Worm (Caenorhabditis elegans): ENCODE measurements around the gene C01G10.15.

C01G10.15 gene

ce11 chrV:15072738-15073137 is 14.4 kb downstream of the C01G10.15 start:
- TF ChIP-seq ceh-40 (GFP tag; IDR thresholded peaks at IDR 0.05): no peak
- peak; percentile 69 for TF ChIP-seq ceh-27 (GFP tag; optimal IDR thresholded peaks at IDR 0.05)

DNA sequence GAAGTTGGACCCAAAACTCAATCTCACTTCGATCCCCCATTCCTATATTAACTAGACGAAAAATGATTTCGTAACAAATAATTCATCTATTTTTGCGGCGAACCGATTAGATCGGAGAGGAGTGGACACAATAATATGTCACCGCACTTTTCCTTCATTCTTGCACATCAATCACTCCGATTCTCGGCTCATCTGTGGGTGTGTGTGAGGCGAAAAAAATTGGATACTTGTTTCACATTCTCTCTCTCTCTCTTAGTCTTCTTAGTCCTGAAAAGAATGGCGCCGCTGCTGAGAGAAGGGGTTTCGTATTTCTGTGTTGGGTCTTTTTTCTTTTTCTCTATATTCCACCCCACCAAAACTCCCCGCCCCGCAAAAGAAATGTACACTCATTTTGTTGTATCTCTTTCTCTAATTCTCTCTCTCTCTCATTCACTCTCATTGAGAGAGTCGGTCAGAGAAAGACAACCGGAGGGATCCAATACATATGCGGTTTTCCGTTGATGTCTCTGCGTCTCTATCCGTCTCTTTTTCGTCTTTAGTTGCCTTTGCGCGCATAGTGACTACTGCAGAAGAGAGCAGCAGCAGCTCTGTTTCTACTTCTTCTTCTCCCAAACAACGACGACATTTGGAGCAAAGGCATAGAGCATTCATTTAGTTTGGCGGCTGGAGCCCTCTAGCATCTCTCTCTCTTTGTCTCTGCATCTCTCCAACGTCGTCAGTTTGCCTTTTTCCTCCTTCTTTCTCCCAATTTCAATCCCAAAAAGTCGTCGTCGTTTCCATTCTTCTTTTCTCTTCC is 15.9 kb downstream of the C01G10.15 start, which contains the start of gene unc-76:
Gene unc-76, plus strand, starts transcription at position 746 of the 796 bp plus-strand sequence.
- TF ChIP-seq egl-44 (GFP tag; IDR thresholded peaks at IDR 0.05) (no peak), F52B5.7 (tag; optimal IDR thresholded peaks at IDR 0.05) (no peak), F57A8.1 (GFP tag; optimal IDR thresholded peaks at IDR 0.05) (no peak), F39B2.1 (GFP tag; IDR thresholded peaks at IDR 0.05) (no peak), snpc-1.3 (tag; optimal IDR thresholded peaks at IDR 0.05; ENCODE audit: insufficient read depth) (no peak), F23B12.7 (tag; optimal IDR thresholded peaks at IDR 0.05; ENCODE audit: insufficient read depth) (no peak), lsy-27 (tag; optimal IDR thresholded peaks at IDR 0.05; ENCODE audit: borderline replicate concordance, insufficient read depth) (no peak), lin-26 (GFP tag; IDR thresholded peaks at IDR 0.05) (no peak), D2030.7 (GFP tag; IDR thresholded peaks at IDR 0.05) (no peak), mcd-1 (GFP tag; IDR thresholded peaks at IDR 0.05) (peak; percentile 51), ztf-3 (GFP tag; optimal IDR thresholded peaks at IDR 0.05) (no peak), rpc-1 (optimal IDR thresholded peaks at IDR 0.05) (no peak), rpc-1 (tag; optimal IDR thresholded peaks at IDR 0.05) (no peak), let-526 (GFP tag; IDR thresholded peaks at IDR 0.05) (no peak), cebp-1 (GFP tag; IDR thresholded peaks at IDR 0.05) (no peak), cebp-1 (tag; optimal IDR thresholded peaks at IDR 0.05) (peak; percentile 67), chd-7 (tag; optimal IDR thresholded peaks at IDR 0.05) (no peak), ekl-4 (GFP tag; IDR thresholded peaks at IDR 0.05) (no peak), snpc-4 (GFP tag; optimal IDR thresholded peaks at IDR 0.05) (no peak), snpc-4 (tag; optimal IDR thresholded peaks at IDR 0.05) (peak in 2 of 4 experiments; percentile 34 to 55), Y79H2A.3 (GFP tag; conservative IDR thresholded peaks at IDR 0.05) (no peak), sea-2 (GFP tag; IDR thresholded peaks at IDR 0.05) (no peak), C17E4.6 (GFP tag; IDR thresholded peaks at IDR 0.05) (no peak), akir-1 (GFP tag; optimal IDR thresholded peaks at IDR 0.05) (no peak), madf-3 (GFP tag; IDR thresholded peaks at IDR 0.05) (no peak), K11D2.4 (GFP tag; IDR thresholded peaks at IDR 0.05) (peak; percentile 56; the same call in 1 of the 2 replicates), F57C9.4 (tag; optimal IDR thresholded peaks at IDR 0.05) (no peak), attf-6 (GFP tag; IDR thresholded peaks at IDR 0.05) (no peak), athp-1 (tag; optimal IDR thresholded peaks at IDR 0.05) (no peak), madf-10 (tag; optimal IDR thresholded peaks at IDR 0.05) (peak; percentile 20), ztf-18 (tag; optimal IDR thresholded peaks at IDR 0.05) (peak; percentile 29), F55B11.4 (tag; optimal IDR thresholded peaks at IDR 0.05; ENCODE audit: borderline replicate concordance, insufficient read depth) (no peak), nfya-1 (tag; optimal IDR thresholded peaks at IDR 0.05; ENCODE audit: borderline replicate concordance, insufficient read depth) (no peak), hmg-1.2 (GFP tag; IDR thresholded peaks at IDR 0.05) (peak; percentile 69), ama-1 (optimal IDR thresholded peaks at IDR 0.05) (no peak), ama-1 (GFP tag; optimal IDR thresholded peaks at IDR 0.05) (no peak), atf-7 (tag; optimal IDR thresholded peaks at IDR 0.05) (no peak), lsl-1 (GFP tag; optimal IDR thresholded peaks at IDR 0.05) (no peak), zfh-2 (GFP tag; conservative IDR thresholded peaks at IDR 0.05) (peak; percentile 53; the same call in 1 of the 2 replicates), nhr-27 (tag; optimal IDR thresholded peaks at IDR 0.05) (no peak), C06A6.2 (GFP tag; conservative IDR thresholded peaks at IDR 0.05) (no peak; the same call in 1 of the 2 replicates), let-607 (tag; optimal IDR thresholded peaks at IDR 0.05) (no peak), ceh-91 (GFP tag; IDR thresholded peaks at IDR 0.05) (no peak), nfyb-1 (GFP tag; IDR thresholded peaks at IDR 0.05) (no peak)

All from whole organism, young adult.